Worm (Caenorhabditis elegans) whole organism, L1 larva: ENCODE measurements around the gene ftn-1.

Experiments
- alr-1 ChIP-seq: fragments of 200-800 bp; sonication (Bioruptor generic); optimal IDR thresholded peaks from 2 replicates; lab custom pipeline; 2018; ENCODE audit warnings: borderline replicate concordance, mild to moderate bottlenecking, missing genetic modification characterization, missing compliant biosample characterization
- ceh-8 ChIP-seq: fragments of 200-800 bp; sonication (Bioruptor generic); optimal IDR thresholded peaks from 2 replicates; lab custom pipeline; 2018; ENCODE audit warnings: mild to moderate bottlenecking, missing genetic modification characterization, moderate library complexity, missing compliant biosample characterization
- elt-3 ChIP-seq, 6 experiments: fragments of 150-350 bp in 1 of 6; sonication (generic microtip); optimal IDR thresholded peaks; 2 replicates each; lab custom pipeline; 2017 to 2018; ENCODE audit warnings: missing biosample characterization in 6 of 6, missing genetic modification characterization in 6 of 6, inconsistent platforms in 1 of 6
- ets-5 ChIP-seq: fragments of 200-800 bp; sonication (Bioruptor generic); IDR thresholded peaks from 2 replicates; pipeline ENCODE4 v1.3.6; 2022; ENCODE audit warnings: missing genetic modification characterization, missing compliant biosample characterization
- lin-15B ChIP-seq: fragments of 150-350 bp; sonication (generic microtip); optimal IDR thresholded peaks from 3 replicates; lab custom pipeline; 2014; ENCODE audit warnings: missing biosample characterization, missing genetic modification characterization

- TF ChIP-seq lin-15B (tag; lab: Kevin White, UChicago) = no peak
- TF ChIP-seq elt-3 (tag; optimal IDR thresholded peaks at IDR 0.05; lab: Kevin White, UChicago) = no peak
- no peak for TF ChIP-seq ets-5 (GFP tag; lab: Robert Waterston, UW)
- TF ChIP-seq ceh-8 (GFP tag; lab: Kevin White, UChicago) = no peak
- no peak for TF ChIP-seq alr-1 (tag; lab: Kevin White, UChicago)
Observed at ce11 chrV:7543728-7544127, 3.7 kb downstream of the ftn-1 start.
